Worm (Caenorhabditis elegans): ENCODE measurements around the gene F43C1.5.

DNA sequence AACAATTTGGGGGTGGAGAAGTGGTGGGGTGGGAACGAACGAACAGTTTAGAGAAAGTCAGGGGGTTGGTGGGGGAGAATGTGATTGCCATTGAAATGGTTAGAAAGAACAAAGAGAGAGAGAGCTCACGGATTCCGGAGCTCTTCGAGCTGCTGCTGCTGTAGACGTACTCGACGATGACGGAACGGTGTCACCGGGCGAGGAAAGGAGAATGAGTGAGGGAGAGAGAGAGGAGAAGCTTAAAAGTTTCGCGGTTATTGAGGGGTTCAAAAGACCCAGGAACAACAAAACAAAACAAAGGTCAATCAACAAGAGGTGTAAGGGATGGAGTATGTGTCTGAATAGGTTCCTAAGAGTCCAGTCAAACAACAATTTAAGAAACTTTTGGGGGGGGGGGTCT, 47.3 kb downstream of the F43C1.5 start:
- TF ChIP-seq nhr-11 (tag; optimal IDR thresholded peaks at IDR 0.05) (no peak), blmp-1 (tag; optimal IDR thresholded peaks at IDR 0.05; ENCODE audit: insufficient read depth) (no peak), elt-1 (tag; optimal IDR thresholded peaks at IDR 0.05) (no peak), ztf-4 (tag; optimal IDR thresholded peaks at IDR 0.05) (no peak), Y55F3AM.14 (GFP tag; optimal IDR thresholded peaks at IDR 0.05) (no peak), nhr-77 (tag; optimal IDR thresholded peaks at IDR 0.05) (no peak), nhr-12 (tag; optimal IDR thresholded peaks at IDR 0.05) (no peak), egl-27 (tag; optimal IDR thresholded peaks at IDR 0.05) (no peak), snpc-4 (tag; optimal IDR thresholded peaks at IDR 0.05) (no peak)

Data from whole organism, L2 larva.